Worm (Caenorhabditis elegans) whole organism, L4 larva: Measurements from ENCODE around the gene Y41E3.7.
A peak's percentile ranks its signal among the peaks of the same experiment; 100 is the strongest.
"Not testable (repeated sequence)": the region's sequence is repeated elsewhere in the genome, so short reads cannot be mapped to it uniquely, and the experiment has no call there.

Source experiments
- F44E2.7 ChIP-seq: fragments of 200-800 bp; sonication (Bioruptor generic); IDR thresholded peaks from 2 replicates; pipeline ENCODE4 v2.1.2; 2022; ENCODE audit warnings: missing genetic modification characterization, missing compliant biosample characterization
- F49E8.2 ChIP-seq: sonication (generic microtip); optimal IDR thresholded peaks from 2 replicates; lab custom pipeline; 2016; ENCODE audit warnings: missing compliant biosample characterization, mild to moderate bottlenecking, missing genetic modification characterization, borderline replicate concordance
- Y48G9A.11 ChIP-seq: fragments of 200-800 bp; sonication (Bioruptor generic); IDR thresholded peaks from 2 replicates; pipeline ENCODE4 v1.3.6; 2022; ENCODE audit warnings: missing genetic modification reagents, missing genetic modification characterization, missing compliant biosample characterization
- ZK337.2 ChIP-seq: fragments of 200-800 bp; sonication (Bioruptor generic); IDR thresholded peaks from 2 replicates; pipeline ENCODE4 v1.3.6; 2022; ENCODE audit warnings: missing genetic modification reagents, missing genetic modification characterization, missing compliant biosample characterization
- aha-1 ChIP-seq: fragments of 150-350 bp; peaks from one replicate; lab custom pipeline; 2014; ENCODE audit warnings: missing biosample characterization, missing genetic modification characterization
- aly-2 ChIP-seq: sonication (generic microtip); optimal IDR thresholded peaks from 2 replicates; lab custom pipeline; 2018; ENCODE audit warnings: missing biosample characterization, missing genetic modification characterization
- arid-1 ChIP-seq: fragments of 200-800 bp; sonication (Bioruptor generic); conservative IDR thresholded peaks from 2 replicates; pipeline ENCODE4 v1.3.6; 2022; ENCODE audit warnings: missing genetic modification reagents, missing genetic modification characterization, missing compliant biosample characterization
- attf-4 ChIP-seq: sonication (generic microtip); optimal IDR thresholded peaks from 3 replicates; lab custom pipeline; 2017; ENCODE audit warnings: missing biosample characterization, missing genetic modification characterization
- ceh-32 ChIP-seq: sonication (generic microtip); optimal IDR thresholded peaks from 2 replicates; lab custom pipeline; 2016; ENCODE audit warnings: mild to moderate bottlenecking, missing genetic modification characterization, missing compliant biosample characterization; ENCODE audit not compliant: poor library complexity
- ces-1 ChIP-seq: fragments of 150-350 bp; sonication (generic microtip); optimal IDR thresholded peaks from 4 replicates; lab custom pipeline; 2014; ENCODE audit warnings: missing biosample characterization, missing genetic modification reagents, missing genetic modification characterization
- ctbp-1 ChIP-seq: fragments of 200-800 bp; sonication (Bioruptor generic); IDR thresholded peaks from 2 replicates; pipeline ENCODE4 v1.3.6; 2022; ENCODE audit warnings: missing genetic modification reagents, missing genetic modification characterization, missing compliant biosample characterization
- daf-12 ChIP-seq: fragments of 150-350 bp; optimal IDR thresholded peaks from 2 replicates; lab custom pipeline; 2014; ENCODE audit warnings: missing biosample characterization, missing genetic modification reagents, missing genetic modification characterization
- daf-19 ChIP-seq: fragments of 200-800 bp; sonication (Bioruptor generic); conservative IDR thresholded peaks from 2 replicates; pipeline ENCODE4 v1.3.6; 2022; ENCODE audit warnings: missing genetic modification characterization, missing compliant biosample characterization
- daf-8 ChIP-seq: fragments of 200-800 bp; sonication (Bioruptor generic); IDR thresholded peaks from 2 replicates; pipeline ENCODE4 v1.3.6; 2022; ENCODE audit warnings: missing genetic modification characterization, missing compliant biosample characterization
- dmd-9 ChIP-seq: fragments of 200-800 bp; sonication (Bioruptor generic); IDR thresholded peaks from 2 replicates; pipeline ENCODE4 v1.3.6; 2022; ENCODE audit warnings: missing genetic modification reagents, missing genetic modification characterization, missing compliant biosample characterization
- egl-27 ChIP-seq: sonication (generic microtip); optimal IDR thresholded peaks from 3 replicates; lab custom pipeline; 2017; ENCODE audit warnings: missing biosample characterization, missing genetic modification reagents, missing genetic modification characterization
- hif-1 ChIP-seq, 2 experiments: sonication (generic microtip); optimal IDR thresholded peaks; 2 replicates each; lab custom pipeline; 2016 to 2017; ENCODE audit warnings: missing compliant biosample characterization in 2 of 2, missing genetic modification characterization in 2 of 2, missing genetic modification reagents in 2 of 2, missing genotype in 2 of 2, mild to moderate bottlenecking in 1 of 2
- hlh-11 ChIP-seq: fragments of 200-800 bp; sonication (Bioruptor generic); optimal IDR thresholded peaks from 2 replicates; lab custom pipeline; 2018; ENCODE audit warnings: mild to moderate bottlenecking, missing genetic modification characterization, missing compliant biosample characterization
- lin-15B ChIP-seq: fragments of 150-350 bp; sonication (generic microtip); optimal IDR thresholded peaks from 3 replicates; lab custom pipeline; 2014; ENCODE audit warnings: missing biosample characterization, missing genetic modification characterization
- lin-29 ChIP-seq: fragments of 200-800 bp; sonication (Bioruptor generic); IDR thresholded peaks from 2 replicates; pipeline ENCODE4 v1.3.6; 2022; ENCODE audit warnings: missing genetic modification reagents, missing genetic modification characterization, missing compliant biosample characterization
- lin-38 ChIP-seq: fragments of 200-800 bp; sonication (Bioruptor generic); IDR thresholded peaks from 2 replicates; pipeline ENCODE4 v1.3.6; 2022; ENCODE audit warnings: missing genetic modification reagents, missing genetic modification characterization, missing compliant biosample characterization
- lin-39 ChIP-seq: fragments of 150-350 bp; optimal IDR thresholded peaks from 2 replicates; lab custom pipeline; 2014; ENCODE audit warnings: missing biosample characterization, missing genetic modification reagents, missing genetic modification characterization
- lir-3 ChIP-seq: sonication (generic microtip); optimal IDR thresholded peaks from 2 replicates; lab custom pipeline; 2016; ENCODE audit warnings: mild to moderate bottlenecking, missing genetic modification characterization, missing compliant biosample characterization
- madf-5 ChIP-seq, 2 experiments: fragments of 200-800 bp; sonication (Bioruptor generic); IDR thresholded peaks; 2 replicates each; pipeline ENCODE4 v1.3.6; 2022; ENCODE audit warnings: missing compliant biosample characterization in 2 of 2, missing genetic modification characterization in 2 of 2
- mdl-1 ChIP-seq, 2 experiments: fragments of 150-350 bp in 1 of 2; sonication (generic microtip) in 1 of 2; optimal IDR thresholded peaks; 2 replicates each; lab custom pipeline; 2014 to 2017; ENCODE audit warnings: missing biosample characterization in 2 of 2, missing genetic modification characterization in 2 of 2
- mdt-29 ChIP-seq: fragments of 200-800 bp; sonication (Bioruptor generic); IDR thresholded peaks from 2 replicates; pipeline ENCODE4 v1.3.6; 2022; ENCODE audit warnings: missing genetic modification reagents, missing genetic modification characterization, missing compliant biosample characterization
- mes-2 ChIP-seq: sonication (generic microtip); optimal IDR thresholded peaks from 2 replicates; lab custom pipeline; 2016; ENCODE audit warnings: missing genotype, mild to moderate bottlenecking, missing genetic modification characterization, missing compliant biosample characterization; ENCODE audit not compliant: poor library complexity, severe bottlenecking
- mxl-2 ChIP-seq: fragments of 200-800 bp; sonication (Bioruptor generic); conservative IDR thresholded peaks from 2 replicates; pipeline ENCODE4 v1.3.6; 2022; ENCODE audit warnings: missing genetic modification reagents, missing genetic modification characterization, missing compliant biosample characterization
- mxl-3 ChIP-seq: fragments of 200-800 bp; sonication (Bioruptor generic); optimal IDR thresholded peaks from 2 replicates; lab custom pipeline; 2018; ENCODE audit warnings: mild to moderate bottlenecking, missing genetic modification characterization, missing compliant biosample characterization
- nhr-102 ChIP-seq: sonication (generic microtip); optimal IDR thresholded peaks from 2 replicates; lab custom pipeline; 2016; ENCODE audit warnings: mild to moderate bottlenecking, missing genetic modification characterization, moderate library complexity, missing compliant biosample characterization
- nhr-11 ChIP-seq: fragments of 150-350 bp; optimal IDR thresholded peaks from 2 replicates; lab custom pipeline; 2014; ENCODE audit warnings: missing biosample characterization, missing genetic modification characterization
- nhr-111 ChIP-seq: fragments of 200-800 bp; sonication (Bioruptor generic); optimal IDR thresholded peaks from 2 replicates; lab custom pipeline; 2018; ENCODE audit warnings: mild to moderate bottlenecking, missing genetic modification characterization, missing compliant biosample characterization
- nhr-25 ChIP-seq: sonication (generic microtip); optimal IDR thresholded peaks from 2 replicates; lab custom pipeline; 2017; ENCODE audit warnings: missing genetic modification characterization, mild to moderate bottlenecking, missing compliant biosample characterization, antibody characterized with exemption, moderate library complexity, borderline replicate concordance; ENCODE audit not compliant: insufficient read depth
- nhr-28 ChIP-seq: fragments of 150-350 bp; optimal IDR thresholded peaks from 2 replicates; lab custom pipeline; 2014; ENCODE audit warnings: missing biosample characterization, missing genetic modification characterization
- php-3 ChIP-seq: fragments of 200-800 bp; sonication (Bioruptor generic); IDR thresholded peaks from 2 replicates; pipeline ENCODE4 v1.3.6; 2022; ENCODE audit warnings: missing genetic modification reagents, missing genetic modification characterization, missing compliant biosample characterization
- pqm-1 ChIP-seq: sonication (generic microtip); optimal IDR thresholded peaks from 2 replicates; lab custom pipeline; 2017; ENCODE audit warnings: missing biosample characterization, missing genetic modification characterization
- snpc-1.2 ChIP-seq: fragments of 200-800 bp; sonication (Bioruptor generic); IDR thresholded peaks from 2 replicates; pipeline ENCODE4 v1.3.6; 2022; ENCODE audit warnings: missing genetic modification reagents, missing genetic modification characterization, missing compliant biosample characterization
- spr-1 ChIP-seq: sonication (generic microtip); optimal IDR thresholded peaks from 2 replicates; lab custom pipeline; 2016; ENCODE audit warnings: mild to moderate bottlenecking, missing genetic modification characterization, missing compliant biosample characterization
- unc-62 ChIP-seq, 3 experiments: fragments of 150-350 bp in 1 of 3; sonication (generic microtip); optimal IDR thresholded peaks in 2 of 3; peaks in 1 of 3; 1 replicate in 1 of 3; 2 replicates in 2 of 3; lab custom pipeline; 2014 to 2017; ENCODE audit warnings: missing biosample characterization in 3 of 3, missing genetic modification characterization in 3 of 3, missing genetic modification reagents in 3 of 3, missing genotype in 1 of 3
- zfp-2 ChIP-seq: sonication (generic microtip); optimal IDR thresholded peaks from 2 replicates; lab custom pipeline; 2016; ENCODE audit warnings: mild to moderate bottlenecking, missing genetic modification characterization, missing compliant biosample characterization
- ztf-11 ChIP-seq: fragments of 150-350 bp; optimal IDR thresholded peaks from 2 replicates; lab custom pipeline; 2014; ENCODE audit warnings: missing biosample characterization, missing genetic modification characterization

Y41E3.7 gene

DNA sequence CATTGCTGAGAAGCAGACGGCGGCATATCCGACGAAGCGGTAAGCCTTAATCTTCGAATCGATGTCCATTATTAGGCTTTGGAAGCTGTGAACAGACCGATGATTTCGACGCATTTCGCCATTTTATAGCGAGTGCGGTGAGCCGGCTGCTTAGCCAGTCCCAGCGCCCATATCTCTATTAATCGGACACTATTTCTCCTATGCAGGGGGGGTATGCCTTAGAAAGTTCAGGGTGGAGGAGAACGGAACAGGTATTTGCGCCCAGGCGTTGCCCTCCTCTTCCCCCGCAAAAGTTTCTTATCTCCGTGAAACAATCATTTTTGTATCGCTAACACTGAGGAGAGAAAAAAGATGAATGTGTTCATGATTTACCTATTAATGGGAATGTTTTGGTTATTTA is 27.2 kb upstream of the Y41E3.7 start, which contains the start of gene dpy-4:
TSS of gene dpy-4 (minus strand) at position 101 of the 400 bp plus-strand sequence.
- TF ChIP-seq spr-1 (tag; lab: Kevin White, UChicago) (no peak), nhr-28 (tag; lab: Kevin White, UChicago) (no peak), lin-39 (tag; lab: Kevin White, UChicago) (no peak), daf-12 (no peak), nhr-111 (GFP tag; lab: Kevin White, UChicago) (no peak), ztf-11 (tag; lab: Kevin White, UChicago) (no peak), F44E2.7 (GFP tag; lab: Robert Waterston, UW) (no peak), ceh-32 (no peak), nhr-11 (tag; lab: Kevin White, UChicago) (no peak), lin-38 (no peak), ces-1 (GFP tag; lab: Kevin White, UChicago) (no peak), hif-1 (tag; optimal IDR thresholded peaks at IDR 0.05; lab: Kevin White, UChicago) (no peak), ZK337.2 (GFP tag; lab: Robert Waterston, UW) (no peak), daf-8 (GFP tag; lab: Robert Waterston, UW) (no peak), unc-62 (GFP tag; optimal IDR thresholded peaks at IDR 0.05 in 1 of 2; lab: Kevin White, UChicago) (no peak), unc-62 (tag; optimal IDR thresholded peaks at IDR 0.05; lab: Kevin White, UChicago) (no peak), lin-15B (tag; lab: Kevin White, UChicago) (no peak), pqm-1 (tag; lab: Kevin White, UChicago) (no peak), dmd-9 (GFP tag; lab: Robert Waterston, UW) (no peak), egl-27 (tag; lab: Kevin White, UChicago) (no peak), daf-19 (GFP tag; lab: Robert Waterston, UW) (no peak)
- TF ChIP-seq, all 104 proteins: peak for 0

DNA sequence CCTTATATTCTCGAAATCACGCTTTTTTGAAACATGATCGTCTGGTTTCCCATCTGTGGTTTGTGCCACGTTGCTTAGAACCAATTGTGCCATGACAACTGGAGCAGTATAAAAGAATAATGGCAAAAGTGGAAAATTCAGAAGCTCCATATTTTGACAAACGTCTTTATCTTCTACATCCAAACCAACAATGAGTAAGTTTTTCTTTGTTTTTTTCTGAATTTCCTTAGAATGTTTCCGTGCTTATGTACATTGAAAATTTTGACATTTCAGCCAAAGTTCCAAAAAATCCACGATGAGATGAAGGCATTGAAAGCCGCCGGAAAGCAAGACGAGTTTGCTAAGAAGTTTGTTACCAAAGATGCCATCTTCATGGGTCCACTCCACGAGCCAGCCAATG is 7.3 kb upstream of the Y41E3.7 start, which contains the start of gene Y41E3.6:
TSS of gene Y41E3.6 (plus strand) at position 301 of the 400 bp plus-strand sequence.
- TF ChIP-seq daf-8 (GFP tag; lab: Robert Waterston, UW); aly-2 (tag; lab: Kevin White, UChicago); lir-3: not testable (repeated sequence)

DNA sequence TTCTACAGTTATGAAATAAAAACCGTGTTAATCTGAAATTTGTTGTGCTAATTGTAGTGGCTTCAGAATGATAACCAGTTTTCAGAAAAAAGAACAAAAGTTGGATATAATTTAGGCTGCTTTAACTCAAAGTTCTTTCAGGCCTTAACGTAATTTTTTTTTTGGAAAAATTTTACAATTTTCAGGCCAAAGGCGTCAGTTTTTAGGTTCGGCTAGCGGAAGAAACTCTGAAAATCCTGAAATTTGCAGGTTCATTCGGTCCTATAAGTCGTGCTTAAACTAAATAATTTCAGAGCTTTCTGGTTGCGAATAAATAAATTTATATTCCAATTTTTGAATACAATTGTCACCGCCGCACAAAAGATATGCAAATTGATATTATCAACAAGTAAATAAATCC is 5.6 kb upstream of the Y41E3.7 start:
- 0 out of 2 replicates have a peak, but pooled peaks have one; percentile 22 for TF ChIP-seq lin-38
- TF ChIP-seq F49E8.2 (tag; lab: Kevin White, UChicago) = no peak
- TF ChIP-seq lin-15B (tag; lab: Kevin White, UChicago) = no peak
- no peak for TF ChIP-seq php-3
- TF ChIP-seq ces-1 (GFP tag; lab: Kevin White, UChicago) = no peak
- 0 out of 2 replicates have a peak, but pooled peaks have one; percentile 53 for TF ChIP-seq snpc-1.2 (GFP tag; lab: Robert Waterston, UW)

DNA sequence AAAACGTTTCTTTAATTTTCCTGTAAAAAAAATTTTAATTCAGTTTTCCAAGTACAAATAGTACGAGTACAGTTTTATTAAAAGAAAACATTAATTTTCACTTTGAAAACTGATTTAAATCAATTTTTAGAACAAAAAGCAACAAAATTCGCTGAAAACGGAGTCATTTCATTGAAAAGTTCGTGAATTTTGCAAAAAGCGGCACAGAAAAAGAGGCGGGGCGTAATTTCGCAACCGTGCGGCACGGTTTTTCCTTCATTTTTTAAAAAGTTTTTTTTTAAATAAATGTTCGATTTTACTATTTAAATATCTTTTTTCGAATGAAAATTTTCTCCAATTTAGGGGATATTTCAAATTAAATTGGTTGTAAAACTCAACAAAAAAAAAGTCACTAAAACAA is 2.7 kb upstream of the Y41E3.7 start:
- TF ChIP-seq F49E8.2 (tag; lab: Kevin White, UChicago) = no peak
- TF ChIP-seq mes-2 (tag; lab: Kevin White, UChicago) = no peak
- TF ChIP-seq Y48G9A.11 (GFP tag; lab: Robert Waterston, UW) = no peak
- no peak for TF ChIP-seq daf-8 (GFP tag; lab: Robert Waterston, UW)
- no peak for TF ChIP-seq madf-5 (GFP tag; IDR thresholded peaks at IDR 0.05; lab: Robert Waterston, UW)
- TF ChIP-seq lin-29 (GFP tag; lab: Robert Waterston, UW) = no peak
- TF ChIP-seq arid-1 (GFP tag; lab: Robert Waterston, UW) = no peak
- no peak for TF ChIP-seq nhr-25
- no peak for TF ChIP-seq aha-1 (tag; lab: Kevin White, UChicago)
- no peak for TF ChIP-seq ctbp-1 (GFP tag; lab: Robert Waterston, UW)
- TF ChIP-seq mdl-1 (tag; optimal IDR thresholded peaks at IDR 0.05; lab: Kevin White, UChicago) = no peak
- TF ChIP-seq nhr-102 = no peak
- no peak for TF ChIP-seq attf-4
- no peak for TF ChIP-seq hlh-11 (tag; lab: Kevin White, UChicago)
- no peak for TF ChIP-seq mdt-29 (GFP tag; lab: Robert Waterston, UW)
- TF ChIP-seq php-3 = no peak
- TF ChIP-seq mxl-2 (GFP tag; lab: Robert Waterston, UW) = no peak
- no peak for TF ChIP-seq mxl-3 (GFP tag; lab: Kevin White, UChicago)
- TF ChIP-seq zfp-2 (tag; lab: Kevin White, UChicago) = no peak
- no peak; the same call in 1 of the 2 replicates for TF ChIP-seq snpc-1.2 (GFP tag; lab: Robert Waterston, UW)
